Worm (Caenorhabditis elegans) whole organism, early embryonic: ENCODE data around the gene fbxb-72.

ENCODE experiments used
- B0310.2 ChIP-seq: sonication (generic microtip); optimal IDR thresholded peaks from 2 replicates; lab custom pipeline; 2016; ENCODE audit warnings: mild to moderate bottlenecking, missing genetic modification characterization, missing compliant biosample characterization
- F13C5.2 ChIP-seq: sonication (generic microtip); optimal IDR thresholded peaks from 2 replicates; lab custom pipeline; 2017; ENCODE audit warnings: mild to moderate bottlenecking, missing genetic modification characterization, inconsistent platforms, missing compliant biosample characterization
- aly-1 ChIP-seq: sonication (generic microtip); optimal IDR thresholded peaks from 2 replicates; lab custom pipeline; 2016; ENCODE audit warnings: missing genetic modification characterization, missing compliant biosample characterization
- ama-1 ChIP-seq: fragments of 150-350 bp; optimal IDR thresholded peaks from 2 replicates; lab custom pipeline; 2014
- ceh-13 ChIP-seq: fragments of 200-800 bp; sonication (Bioruptor generic); optimal IDR thresholded peaks from 2 replicates; lab custom pipeline; 2018; ENCODE audit warnings: mild to moderate bottlenecking, missing genetic modification characterization, missing compliant biosample characterization
- ceh-36 ChIP-seq: sonication (generic microtip); optimal IDR thresholded peaks from 2 replicates; lab custom pipeline; 2016; ENCODE audit warnings: missing genetic modification characterization, inconsistent platforms, missing compliant biosample characterization
- ets-7 ChIP-seq: sonication (generic microtip); optimal IDR thresholded peaks from 2 replicates; lab custom pipeline; 2016; ENCODE audit warnings: missing genotype, missing genetic modification characterization, missing compliant biosample characterization
- flt-1 ChIP-seq: fragments of 200-800 bp; sonication (Bioruptor generic); IDR thresholded peaks from 2 replicates; pipeline ENCODE4 v1.3.6; 2022; ENCODE audit warnings: missing genetic modification characterization, missing compliant biosample characterization
- hmbx-1 ChIP-seq: sonication (generic microtip); optimal IDR thresholded peaks from 2 replicates; lab custom pipeline; 2016; ENCODE audit warnings: mild to moderate bottlenecking, missing genetic modification characterization, missing compliant biosample characterization
- hmg-4 ChIP-seq: fragments of 200-800 bp; sonication (Bioruptor generic); optimal IDR thresholded peaks from 2 replicates; lab custom pipeline; 2018; ENCODE audit warnings: mild to moderate bottlenecking, missing genetic modification characterization, missing compliant biosample characterization
- hnd-1 ChIP-seq: sonication (generic microtip); optimal IDR thresholded peaks from 2 replicates; lab custom pipeline; 2016; ENCODE audit warnings: missing genetic modification characterization, missing compliant biosample characterization
- pes-1 ChIP-seq: fragments of 200-800 bp; sonication (Bioruptor generic); IDR thresholded peaks from 2 replicates; pipeline ENCODE4 v1.3.6; 2022; ENCODE audit warnings: missing genetic modification reagents, missing genetic modification characterization, missing compliant biosample characterization
- scrt-1 ChIP-seq: fragments of 200-800 bp; sonication (Bioruptor generic); IDR thresholded peaks from 2 replicates; pipeline ENCODE4 v1.3.6; 2022; ENCODE audit warnings: missing genetic modification characterization, missing compliant biosample characterization
- sea-1 ChIP-seq: fragments of 200-800 bp; sonication (Bioruptor generic); conservative IDR thresholded peaks from 2 replicates; pipeline ENCODE4 v1.3.6; 2022; ENCODE audit warnings: missing genetic modification characterization, missing compliant biosample characterization
- tbx-11 ChIP-seq: fragments of 200-800 bp; sonication (Bioruptor generic); IDR thresholded peaks from 2 replicates; pipeline ENCODE4 v1.3.6; 2022; ENCODE audit warnings: missing genetic modification characterization, missing compliant biosample characterization
- tbx-37 ChIP-seq: fragments of 200-800 bp; sonication (Bioruptor generic); conservative IDR thresholded peaks from 2 replicates; pipeline ENCODE4 v1.3.6; 2022; ENCODE audit warnings: missing genetic modification reagents, missing genetic modification characterization, missing compliant biosample characterization
- tra-4 ChIP-seq: sonication (generic microtip); optimal IDR thresholded peaks from 2 replicates; lab custom pipeline; 2017; ENCODE audit warnings: missing genetic modification characterization, missing compliant biosample characterization

fbxb-72 gene

ce11 chrV:724470-724890 lies 728 bp upstream of the fbxb-72 start:
- TF ChIP-seq ets-7 (tag; lab: Kevin White, UChicago) (no peak), tbx-37 (GFP tag; lab: Robert Waterston, UW) (no peak), hmg-4 (GFP tag; lab: Kevin White, UChicago) (no peak), scrt-1 (GFP tag; lab: Robert Waterston, UW) (no peak), tra-4 (tag; lab: Kevin White, UChicago) (no peak), ceh-36 (tag; lab: Kevin White, UChicago) (no peak), aly-1 (tag; lab: Kevin White, UChicago) (no peak), tbx-11 (no peak), F13C5.2 (tag; lab: Kevin White, UChicago) (no peak), B0310.2 (tag; lab: Kevin White, UChicago) (no peak), hmbx-1 (no peak), flt-1 (GFP tag; lab: Robert Waterston, UW) (no peak)

- TF ChIP-seq tra-4 (tag; lab: Kevin White, UChicago): no peak
- no peak for TF ChIP-seq hmg-4 (GFP tag; lab: Kevin White, UChicago)
- no peak for TF ChIP-seq B0310.2 (tag; lab: Kevin White, UChicago)
- TF ChIP-seq ceh-13 (GFP tag; lab: Kevin White, UChicago): no peak
- no peak for TF ChIP-seq pes-1 (GFP tag; lab: Robert Waterston, UW)
- TF ChIP-seq aly-1 (tag; lab: Kevin White, UChicago): no peak
- TF ChIP-seq scrt-1 (GFP tag; lab: Robert Waterston, UW): no peak
- no peak for TF ChIP-seq hnd-1
- TF ChIP-seq ceh-36 (tag; lab: Kevin White, UChicago): no peak
Observed at ce11 chrV:722889-723288, 863 bp downstream of the fbxb-72 start.

- no peak for TF ChIP-seq ceh-13 (GFP tag; lab: Kevin White, UChicago)
- TF ChIP-seq scrt-1 (GFP tag; lab: Robert Waterston, UW): no peak
- TF ChIP-seq ceh-36 (tag; lab: Kevin White, UChicago): no peak
- no peak for TF ChIP-seq hnd-1
Observed at ce11 chrV:719731-720130, 4.0 kb downstream of the fbxb-72 start, which contains the start of gene srbc-40. srbc-40 (minus strand) TSS chrV:719831.

- TF ChIP-seq B0310.2 (tag; lab: Kevin White, UChicago): no peak
- TF ChIP-seq ama-1 (lab: Kevin White, UChicago): no peak
- TF ChIP-seq hmbx-1: no peak
Observed at ce11 chrV:712882-713281, 10.9 kb downstream of the fbxb-72 start, which contains the start of gene cyp-33C11. cyp-33C11 (minus strand) TSS chrV:712982.

ce11 chrV:708808-709207 lies 14.9 kb downstream of the fbxb-72 start, which contains the start of gene srbc-39:
srbc-39 (plus strand) TSS chrV:709108.
- TF ChIP-seq B0310.2 (tag; lab: Kevin White, UChicago) (no peak), tbx-11 (no peak), flt-1 (GFP tag; lab: Robert Waterston, UW) (no peak), tra-4 (tag; lab: Kevin White, UChicago) (no peak), ets-7 (tag; lab: Kevin White, UChicago) (no peak), ama-1 (lab: Kevin White, UChicago) (no peak), tbx-37 (GFP tag; lab: Robert Waterston, UW) (no peak), sea-1 (no peak)

- no peak for TF ChIP-seq aly-1 (tag; lab: Kevin White, UChicago)
- no peak for TF ChIP-seq scrt-1 (GFP tag; lab: Robert Waterston, UW)
- no peak for TF ChIP-seq ets-7 (tag; lab: Kevin White, UChicago)
- no peak for TF ChIP-seq ama-1 (lab: Kevin White, UChicago)
- TF ChIP-seq hnd-1: no peak
Observed at ce11 chrV:706918-707317, 16.8 kb downstream of the fbxb-72 start, which contains the start of gene srbc-38. srbc-38 (plus strand) TSS chrV:707218.

ce11 chrV:706449-706848 lies 17.3 kb downstream of the fbxb-72 start:
- peak; percentile 68; the same call in 1 of the 2 replicates for TF ChIP-seq scrt-1 (GFP tag; lab: Robert Waterston, UW)
- peak; percentile 78 for TF ChIP-seq pes-1 (GFP tag; lab: Robert Waterston, UW)
- TF ChIP-seq tbx-11: peak; percentile 27; the same call in 1 of the 2 replicates
- TF ChIP-seq tbx-37 (GFP tag; lab: Robert Waterston, UW): 0 out of 2 replicates have a peak, but pooled peaks have one; percentile 4
- TF ChIP-seq flt-1 (GFP tag; lab: Robert Waterston, UW): peak; percentile 37; the same call in 1 of the 2 replicates

- TF ChIP-seq hmg-4 (GFP tag; lab: Kevin White, UChicago) (no peak), pes-1 (GFP tag; lab: Robert Waterston, UW) (no peak), aly-1 (tag; lab: Kevin White, UChicago) (no peak), tbx-11 (no peak), B0310.2 (tag; lab: Kevin White, UChicago) (no peak), hmbx-1 (no peak), tra-4 (tag; lab: Kevin White, UChicago) (no peak), hnd-1 (no peak)
Observed at ce11 chrV:702260-702659, 21.5 kb downstream of the fbxb-72 start, which contains the start of gene srbc-37. srbc-37 (plus strand) TSS chrV:702560.
